Worm (Caenorhabditis elegans) whole organism, late embryonic: ENCODE measurements around the gene men-1.

Experiments
- ama-1 ChIP-seq: fragments of 150-350 bp; optimal IDR thresholded peaks from 2 replicates; lab custom pipeline; 2014
- ceh-14 ChIP-seq: sonication (generic microtip); optimal IDR thresholded peaks from 2 replicates; lab custom pipeline; 2016; ENCODE audit warnings: missing genotype, missing genetic modification characterization, missing compliant biosample characterization
- eyg-1 ChIP-seq: sonication (generic microtip); optimal IDR thresholded peaks from 2 replicates; lab custom pipeline; 2016; ENCODE audit warnings: missing genotype, missing genetic modification characterization, missing compliant biosample characterization

DNA sequence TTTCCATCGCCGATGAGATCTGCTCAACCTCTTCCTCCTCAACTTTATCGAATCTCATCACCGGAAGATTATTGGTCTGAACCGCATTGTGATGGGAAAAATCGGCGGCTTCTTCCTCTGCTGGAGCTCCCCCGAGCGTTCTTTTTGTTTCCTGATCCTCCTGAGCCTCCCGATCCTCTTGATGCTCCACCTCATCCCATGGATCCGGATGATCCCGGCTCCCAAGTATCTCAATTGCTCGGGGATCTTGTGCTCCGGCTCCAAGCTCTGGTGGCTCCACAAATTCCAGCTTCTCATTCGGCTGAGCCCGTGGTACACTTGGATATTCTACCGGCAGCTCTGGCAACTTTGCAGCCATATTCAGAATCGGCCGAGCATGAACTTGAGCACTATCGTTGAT, 24.0 kb upstream of the men-1 start:
- TF ChIP-seq eyg-1 (tag; lab: Kevin White, UChicago) = no peak
- no peak for TF ChIP-seq ceh-14 (tag; lab: Kevin White, UChicago)
- TF ChIP-seq ama-1 (lab: Kevin White, UChicago) = no peak
